Worm (Caenorhabditis elegans): Measurements from ENCODE around the gene K04C2.8.
A peak's percentile ranks its signal among the peaks of the same experiment; 100 is the strongest.

K04C2.8 gene

ce11 chrIII:6837320-6837719 is 32.8 kb upstream of the K04C2.8 start:
- TF ChIP-seq elt-3 (tag; optimal IDR thresholded peaks at IDR 0.05) (no peak), nhr-129 (tag; optimal IDR thresholded peaks at IDR 0.05) (no peak), nhr-10 (tag; optimal IDR thresholded peaks at IDR 0.05) (no peak), dmd-4 (tag; optimal IDR thresholded peaks at IDR 0.05) (no peak), snpc-4 (tag; optimal IDR thresholded peaks at IDR 0.05) (no peak), sma-3 (GFP tag; optimal IDR thresholded peaks at IDR 0.05) (no peak), mdl-1 (tag; optimal IDR thresholded peaks at IDR 0.05) (no peak), ceh-16 (tag; optimal IDR thresholded peaks at IDR 0.05) (no peak), C34F6.9 (tag; optimal IDR thresholded peaks at IDR 0.05) (no peak), nhr-12 (tag; optimal IDR thresholded peaks at IDR 0.05) (no peak), alr-1 (tag; optimal IDR thresholded peaks at IDR 0.05) (no peak)

ce11 chrIII:6839091-6839490 is 31.0 kb upstream of the K04C2.8 start:
- no peak for TF ChIP-seq nhr-237 (tag; optimal IDR thresholded peaks at IDR 0.05)
- TF ChIP-seq R02D3.7 (tag; optimal IDR thresholded peaks at IDR 0.05): no peak
- no peak for TF ChIP-seq ztf-11 (tag; optimal IDR thresholded peaks at IDR 0.05)
- no peak for TF ChIP-seq nhr-12 (tag; optimal IDR thresholded peaks at IDR 0.05)
- TF ChIP-seq ceh-82 (tag; optimal IDR thresholded peaks at IDR 0.05): no peak
- TF ChIP-seq nhr-25 (tag; optimal IDR thresholded peaks at IDR 0.05): no peak
- TF ChIP-seq lin-11 (tag; optimal IDR thresholded peaks at IDR 0.05): no peak
- TF ChIP-seq Y55F3AM.14 (GFP tag; optimal IDR thresholded peaks at IDR 0.05): no peak
- no peak for TF ChIP-seq ZK546.5 (tag; optimal IDR thresholded peaks at IDR 0.05)
- no peak for TF ChIP-seq lin-39 (tag; optimal IDR thresholded peaks at IDR 0.05)
- TF ChIP-seq sem-4 (tag; optimal IDR thresholded peaks at IDR 0.05): no peak
- no peak for TF ChIP-seq gmeb-1 (tag; optimal IDR thresholded peaks at IDR 0.05)
- no peak for TF ChIP-seq unc-39 (tag; optimal IDR thresholded peaks at IDR 0.05)

- TF ChIP-seq mbf-1 (tag; optimal IDR thresholded peaks at IDR 0.05): no peak
- no peak for TF ChIP-seq snpc-4 (tag; optimal IDR thresholded peaks at IDR 0.05)
- TF ChIP-seq ceh-16 (tag; optimal IDR thresholded peaks at IDR 0.05): no peak
- TF ChIP-seq ZK546.5 (tag; optimal IDR thresholded peaks at IDR 0.05): no peak
- peak; percentile 50 for TF ChIP-seq sma-9 (GFP tag; optimal IDR thresholded peaks at IDR 0.05)
- no peak for TF ChIP-seq sma-9 (tag; optimal IDR thresholded peaks at IDR 0.05)
- no peak for TF ChIP-seq unc-62 (GFP tag; optimal IDR thresholded peaks at IDR 0.05)
- TF ChIP-seq fos-1 (tag; optimal IDR thresholded peaks at IDR 0.05): peak; percentile 21
Observed at ce11 chrIII:6848654-6849204, 21.4 kb upstream of the K04C2.8 start, which contains the start of gene dhhc-5. TSS of gene dhhc-5 (minus strand) at chrIII:6849059.

- TF ChIP-seq mdl-1 (tag; optimal IDR thresholded peaks at IDR 0.05) (no peak), F13H6.1 (tag; optimal IDR thresholded peaks at IDR 0.05) (peak; percentile 36), fos-1 (tag; optimal IDR thresholded peaks at IDR 0.05) (peak; percentile 83), ceh-16 (tag; optimal IDR thresholded peaks at IDR 0.05) (no peak), sma-9 (GFP tag; optimal IDR thresholded peaks at IDR 0.05) (peak; percentile 85), sma-9 (tag; optimal IDR thresholded peaks at IDR 0.05) (no peak), unc-55 (GFP tag; optimal IDR thresholded peaks at IDR 0.05) (no peak), lin-13 (GFP tag; optimal IDR thresholded peaks at IDR 0.05) (no peak), egl-27 (tag; optimal IDR thresholded peaks at IDR 0.05) (no peak), crh-2 (tag; optimal IDR thresholded peaks at IDR 0.05) (peak; percentile 54), nhr-21 (tag; optimal IDR thresholded peaks at IDR 0.05) (no peak), zag-1 (tag; optimal IDR thresholded peaks at IDR 0.05) (no peak)
Observed at ce11 chrIII:6850255-6850654, 19.8 kb upstream of the K04C2.8 start, which contains the start of gene srv-1. TSS of gene srv-1 (plus strand) at chrIII:6850385.

DNA sequence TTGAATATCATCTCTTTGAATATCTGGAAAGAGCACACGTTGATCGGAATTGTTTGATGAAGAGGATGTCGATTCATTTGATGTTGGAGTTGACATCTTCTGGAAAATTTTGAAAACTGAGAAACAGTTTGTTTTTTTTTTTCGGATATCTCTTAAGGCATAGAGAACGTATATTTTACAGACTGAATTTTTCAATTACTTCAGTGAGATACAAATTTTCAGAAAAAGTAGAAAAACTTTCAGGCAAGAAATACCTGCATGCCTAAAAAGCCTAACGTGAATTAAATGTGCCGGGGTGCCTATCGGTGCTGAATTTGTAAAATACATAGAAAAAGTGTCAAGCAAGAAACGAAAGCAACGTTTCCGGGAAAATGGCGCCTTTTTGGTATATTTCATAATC is 13.4 kb upstream of the K04C2.8 start, which contains the start of gene zak-1:
zak-1 (minus strand) TSS at position 101 of the 400 bp plus-strand sequence.
- TF ChIP-seq R02D3.7 (tag; optimal IDR thresholded peaks at IDR 0.05): no peak
- TF ChIP-seq nhr-6 (tag; optimal IDR thresholded peaks at IDR 0.05): no peak
- TF ChIP-seq ztf-11 (tag; optimal IDR thresholded peaks at IDR 0.05): no peak
- TF ChIP-seq ama-1 (optimal IDR thresholded peaks at IDR 0.05): no peak
- no peak for TF ChIP-seq snpc-4 (tag; optimal IDR thresholded peaks at IDR 0.05)
- no peak for TF ChIP-seq mdl-1 (tag; optimal IDR thresholded peaks at IDR 0.05)
- TF ChIP-seq aly-2 (tag; optimal IDR thresholded peaks at IDR 0.05): no peak
- no peak for TF ChIP-seq nhr-25 (tag; optimal IDR thresholded peaks at IDR 0.05)
- TF ChIP-seq nhr-11 (tag; optimal IDR thresholded peaks at IDR 0.05): no peak
- no peak for TF ChIP-seq Y55F3AM.14 (GFP tag; optimal IDR thresholded peaks at IDR 0.05)
- TF ChIP-seq ztf-4 (tag; optimal IDR thresholded peaks at IDR 0.05): no peak
